Fruit fly (Drosophila melanogaster): Measurements from ENCODE around the gene kon.

kon gene

dm6 chr2L:18477455-18477854 lies 26.3 kb downstream of the kon start (continued):
- TF ChIP-seq wor (GFP tag; IDR thresholded peaks at IDR 0.05) = peak; percentile 87
- TF ChIP-seq CG6175 (GFP tag; IDR thresholded peaks at IDR 0.05) = peak; percentile 76; the same call in 2 of the 3 replicates
- TF ChIP-seq crp (GFP tag; optimal IDR thresholded peaks at IDR 0.05) = peak in 1 of 2 experiments; percentile 14
- TF ChIP-seq Pdp1 (GFP tag; optimal IDR thresholded peaks at IDR 0.05) = peak in 1 of 2 experiments; percentile 46
- no peak for TF ChIP-seq amos (GFP tag; IDR thresholded peaks at IDR 0.05; ENCODE audit: partially characterized antibody)
- TF ChIP-seq ken (GFP tag; IDR thresholded peaks at IDR 0.05) = peak; percentile 83; the same call in 2 of the 3 replicates
- TF ChIP-seq Hey (tag; optimal IDR thresholded peaks at IDR 0.05) = no peak
- TF ChIP-seq croc (GFP tag; conservative IDR thresholded peaks at IDR 0.05) = peak; percentile 90
- peak; percentile 64 for TF ChIP-seq Usf (GFP tag; optimal IDR thresholded peaks at IDR 0.05)
- peak; percentile 90 for TF ChIP-seq lab (GFP tag; optimal IDR thresholded peaks at IDR 0.05)
- TF ChIP-seq chif (GFP tag; optimal IDR thresholded peaks at IDR 0.05) = peak; percentile 46 to 67
- TF ChIP-seq wdn (GFP tag; IDR thresholded peaks at IDR 0.05) = peak; percentile 75
- peak; percentile 59 for TF ChIP-seq lbe (GFP tag; optimal IDR thresholded peaks at IDR 0.05)
- no peak for TF ChIP-seq corto (GFP tag; optimal IDR thresholded peaks at IDR 0.05)
- no peak for TF ChIP-seq Fer3 (tag; optimal IDR thresholded peaks at IDR 0.05)
- peak; percentile 37 for TF ChIP-seq grn (GFP tag; optimal IDR thresholded peaks at IDR 0.05)
- peak; percentile 60 for TF ChIP-seq ac (GFP tag; optimal IDR thresholded peaks at IDR 0.05)
- peak; percentile 83 for TF ChIP-seq CG9817 (tag; optimal IDR thresholded peaks at IDR 0.05)
- TF ChIP-seq Adf1 (GFP tag; IDR thresholded peaks at IDR 0.05) = 0 out of 2 replicates have a peak, but pooled peaks have one; percentile 24
- TF ChIP-seq CG3163 (GFP tag; optimal IDR thresholded peaks at IDR 0.05) = no peak
- TF ChIP-seq Spps (tag; optimal IDR thresholded peaks at IDR 0.05) = peak; percentile 94
- peak; percentile 79 for TF ChIP-seq ap (GFP tag; IDR thresholded peaks at IDR 0.05)
- TF ChIP-seq CG17361 (GFP tag; IDR thresholded peaks at IDR 0.05) = peak; percentile 94
- TF ChIP-seq gsb (GFP tag; IDR thresholded peaks at IDR 0.05) = peak; percentile 81; the same call in 1 of the 2 replicates
- TF ChIP-seq tgo (GFP tag; IDR thresholded peaks at IDR 0.05) = peak; percentile 93
- TF ChIP-seq CG8089 (GFP tag; optimal IDR thresholded peaks at IDR 0.05) = peak; percentile 19
- no peak for TF ChIP-seq pzg (GFP tag; optimal IDR thresholded peaks at IDR 0.05)
- TF ChIP-seq crc (GFP tag; optimal IDR thresholded peaks at IDR 0.05) = no peak
- no peak for TF ChIP-seq gcm2 (GFP tag; optimal IDR thresholded peaks at IDR 0.05)
- TF ChIP-seq H15 (GFP tag; IDR thresholded peaks at IDR 0.05) = peak; percentile 91
- no peak for TF ChIP-seq btn (GFP tag; optimal IDR thresholded peaks at IDR 0.05)
- peak; percentile 8; the same call in 1 of the 2 replicates for TF ChIP-seq CG31441 (GFP tag; IDR thresholded peaks at IDR 0.05)
- peak; percentile 95 for TF ChIP-seq CG14710 (tag; optimal IDR thresholded peaks at IDR 0.05)
- peak; percentile 80 for TF ChIP-seq Meics (GFP tag; optimal IDR thresholded peaks at IDR 0.05)
- no peak for TF ChIP-seq Trl (optimal IDR thresholded peaks at IDR 0.05)
- peak; percentile 37 for TF ChIP-seq Trl (GFP tag; optimal IDR thresholded peaks at IDR 0.05)
- TF ChIP-seq Dfd (GFP tag; optimal IDR thresholded peaks at IDR 0.05) = no peak
- TF ChIP-seq NK7.1 (GFP tag; optimal IDR thresholded peaks at IDR 0.05) = no peak
- no peak for TF ChIP-seq CG1832 (GFP tag; optimal IDR thresholded peaks at IDR 0.05)
- peak; percentile 94 for TF ChIP-seq CG9727 (GFP tag; optimal IDR thresholded peaks at IDR 0.05)
- peak in 1 of 2 experiments; percentile 38 for TF ChIP-seq insv (GFP tag; optimal IDR thresholded peaks at IDR 0.05)
- peak; percentile 91 for TF ChIP-seq Abd-B (GFP tag; optimal IDR thresholded peaks at IDR 0.05)
- TF ChIP-seq CG30020 (tag; optimal IDR thresholded peaks at IDR 0.05) = no peak
- peak; percentile 49 for TF ChIP-seq repo (GFP tag; optimal IDR thresholded peaks at IDR 0.05)
- TF ChIP-seq row (GFP tag; IDR thresholded peaks at IDR 0.05) = peak; percentile 94
- TF ChIP-seq seq (GFP tag; IDR thresholded peaks at IDR 0.05) = peak; percentile 79
- TF ChIP-seq CG11560 (tag; IDR thresholded peaks at IDR 0.05) = no peak; the same call in 2 of the 3 replicates
- no peak for TF ChIP-seq bbx (GFP tag; IDR thresholded peaks at IDR 0.05; ENCODE audit: partially characterized antibody)
- TF ChIP-seq Sin3A (optimal IDR thresholded peaks at IDR 0.05) = no peak
- TF ChIP-seq ato (GFP tag; IDR thresholded peaks at IDR 0.05; ENCODE audit: partially characterized antibody) = no peak
- peak; percentile 26 for TF ChIP-seq NC2β (GFP tag; optimal IDR thresholded peaks at IDR 0.05)
- peak; percentile 89 for TF ChIP-seq Six4 (GFP tag; optimal IDR thresholded peaks at IDR 0.05)
